Worm (Caenorhabditis elegans): ENCODE measurements around the gene C05D12.2.
A peak's percentile ranks its signal among the peaks of the same experiment; 100 is the strongest.

The C05D12.2 gene

ce11 chrII:11453025-11453424 is 34.9 kb downstream of the C05D12.2 start, which contains the start of gene rsp-1 (continued):
- peak; percentile 90 for TF ChIP-seq xbp-1 (tag; optimal IDR thresholded peaks at IDR 0.05)
- TF ChIP-seq nhr-47 (tag; optimal IDR thresholded peaks at IDR 0.05), result peak; percentile 91
- no peak for TF ChIP-seq nhr-12 (tag; optimal IDR thresholded peaks at IDR 0.05)
- peak; percentile 95 for TF ChIP-seq C16A3.4 (tag; optimal IDR thresholded peaks at IDR 0.05)
- peak in 4 of 6 experiments; percentile 24 to 96 (median 67) for TF ChIP-seq elt-3 (tag; optimal IDR thresholded peaks at IDR 0.05)
- peak; percentile 89 for TF ChIP-seq lin-14 (GFP tag; optimal IDR thresholded peaks at IDR 0.05)
- TF ChIP-seq ztf-11 (tag; optimal IDR thresholded peaks at IDR 0.05), result peak in 1 of 2 experiments; percentile 71
- TF ChIP-seq hlh-17 (GFP tag; optimal IDR thresholded peaks at IDR 0.05; ENCODE audit: borderline replicate concordance), result no peak
- TF ChIP-seq pqm-1 (tag; optimal IDR thresholded peaks at IDR 0.05), result no peak
- peak; percentile 83 for TF ChIP-seq skn-1 (tag; optimal IDR thresholded peaks at IDR 0.05)
- TF ChIP-seq nhr-28 (tag; optimal IDR thresholded peaks at IDR 0.05), result no peak
- TF ChIP-seq zip-4 (GFP tag; optimal IDR thresholded peaks at IDR 0.05), result peak; percentile 74
- TF ChIP-seq jun-1 (tag; optimal IDR thresholded peaks at IDR 0.05), result peak; percentile 91
- TF ChIP-seq sptf-1 (tag; optimal IDR thresholded peaks at IDR 0.05), result no peak
- TF ChIP-seq C04F5.9 (tag; optimal IDR thresholded peaks at IDR 0.05), result peak; percentile 82
- TF ChIP-seq vab-15 (tag; optimal IDR thresholded peaks at IDR 0.05), result peak; percentile 67
- TF ChIP-seq unc-98 (GFP tag; IDR thresholded peaks at IDR 0.05), result no peak
- peak; percentile 89 for TF ChIP-seq nhr-90 (tag; optimal IDR thresholded peaks at IDR 0.05; ENCODE audit: poor library complexity)
- peak; percentile 92 for TF ChIP-seq nhr-85 (tag)
- peak; percentile 91 for TF ChIP-seq unc-130 (tag; optimal IDR thresholded peaks at IDR 0.05)
- TF ChIP-seq swsn-7 (tag; optimal IDR thresholded peaks at IDR 0.05), result peak; percentile 91
- no peak for TF ChIP-seq efl-3 (GFP tag; optimal IDR thresholded peaks at IDR 0.05)
- peak; percentile 46 for TF ChIP-seq nhr-11 (tag; optimal IDR thresholded peaks at IDR 0.05)
- peak; percentile 89 for TF ChIP-seq lin-13 (GFP tag; optimal IDR thresholded peaks at IDR 0.05)
- peak; percentile 84 for TF ChIP-seq ztf-4 (tag; optimal IDR thresholded peaks at IDR 0.05)
- TF ChIP-seq pax-3 (tag; optimal IDR thresholded peaks at IDR 0.05), result peak; percentile 73
- TF ChIP-seq sox-4 (tag; optimal IDR thresholded peaks at IDR 0.05), result peak; percentile 45
- TF ChIP-seq egl-13 (tag; optimal IDR thresholded peaks at IDR 0.05), result peak; percentile 49
- no peak for TF ChIP-seq C34B4.2 (tag; optimal IDR thresholded peaks at IDR 0.05)
- TF ChIP-seq tlp-1 (tag; optimal IDR thresholded peaks at IDR 0.05), result no peak
- TF ChIP-seq unc-62 (GFP tag; optimal IDR thresholded peaks at IDR 0.05), result no peak
- TF ChIP-seq elt-2 (tag; optimal IDR thresholded peaks at IDR 0.05), result peak; percentile 76
- TF ChIP-seq nhr-77 (tag; optimal IDR thresholded peaks at IDR 0.05), result peak; percentile 78
- TF ChIP-seq fkh-4 (tag; optimal IDR thresholded peaks at IDR 0.05; ENCODE audit: borderline replicate concordance), result peak; percentile 29
- TF ChIP-seq egl-27 (tag; optimal IDR thresholded peaks at IDR 0.05), result no peak
- TF ChIP-seq ces-1 (GFP tag; optimal IDR thresholded peaks at IDR 0.05), result no peak
- TF ChIP-seq isw-1 (GFP tag; IDR thresholded peaks at IDR 0.05), result peak; percentile 87
- TF ChIP-seq unc-30 (tag; optimal IDR thresholded peaks at IDR 0.05), result no peak
- no peak for TF ChIP-seq nhr-237 (tag; optimal IDR thresholded peaks at IDR 0.05)
- peak; percentile 84 for TF ChIP-seq mep-1 (tag; optimal IDR thresholded peaks at IDR 0.05)
- TF ChIP-seq lin-15B (tag; optimal IDR thresholded peaks at IDR 0.05), result peak; percentile 84
- TF ChIP-seq dsc-1 (tag; optimal IDR thresholded peaks at IDR 0.05), result peak; percentile 89
- TF ChIP-seq mab-9 (GFP tag; IDR thresholded peaks at IDR 0.05), result no peak
- peak; percentile 91 to 94 for TF ChIP-seq lsy-2 (tag; optimal IDR thresholded peaks at IDR 0.05)
- TF ChIP-seq lin-39 (tag; optimal IDR thresholded peaks at IDR 0.05), result peak; percentile 42
- peak; percentile 79 for TF ChIP-seq fkh-8 (tag; optimal IDR thresholded peaks at IDR 0.05)
- TF ChIP-seq ets-5 (GFP tag; IDR thresholded peaks at IDR 0.05), result no peak
- peak; percentile 92 to 95 (median 94) for TF ChIP-seq ceh-82 (tag; optimal IDR thresholded peaks at IDR 0.05)
- TF ChIP-seq pag-3 (tag; optimal IDR thresholded peaks at IDR 0.05; ENCODE audit: borderline replicate concordance, insufficient read depth), result no peak
- peak; percentile 76 for TF ChIP-seq irx-1 (tag; optimal IDR thresholded peaks at IDR 0.05)
- TF ChIP-seq tbx-2 (tag; optimal IDR thresholded peaks at IDR 0.05), result peak; percentile 88
- TF ChIP-seq fos-1 (tag; optimal IDR thresholded peaks at IDR 0.05), result peak; percentile 78
- TF ChIP-seq ceh-88 (GFP tag; IDR thresholded peaks at IDR 0.05), result no peak; the same call in 1 of the 2 replicates

Measured in whole organism, L1 larva.